Fruit fly (Drosophila melanogaster) whole organism, embryonic: Measurements from ENCODE around the gene CG15418.

Source experiments
- CG3163 ChIP-seq: fragments of 200-800 bp; sonication (Bioruptor generic); optimal IDR thresholded peaks from 3 replicates; lab custom pipeline; 2016; ENCODE audit warnings: missing biosample characterization, missing genetic modification characterization
- CG8089 ChIP-seq: fragments of 200-800 bp; sonication (Bioruptor generic); optimal IDR thresholded peaks from 3 replicates; lab custom pipeline; 2016; ENCODE audit warnings: missing biosample characterization, missing genetic modification characterization
- CG9797 ChIP-seq: fragments of 200-800 bp; sonication (Bioruptor generic); optimal IDR thresholded peaks from 3 replicates; lab custom pipeline; 2018; ENCODE audit warnings: missing biosample characterization, mild to moderate bottlenecking, missing genetic modification characterization
- Dfd ChIP-seq, 2 experiments: fragments of >200 bp; optimal IDR thresholded peaks; 2 replicates each; lab custom pipeline; 2017; ENCODE audit warnings: missing biosample characterization in 2 of 2, missing genetic modification characterization in 2 of 2
- gt ChIP-seq: fragments of 200-800 bp; sonication (Bioruptor generic); IDR thresholded peaks from 2 replicates; pipeline ENCODE4 v1.3.6; 2022; ENCODE audit warnings: missing biosample characterization, missing genetic modification characterization

- TF ChIP-seq gt (GFP tag; lab: Robert Waterston, UW) (no peak), CG9797 (GFP tag; lab: Kevin White, UChicago) (peak; percentile 44), CG8089 (peak; percentile 93), CG3163 (peak; percentile 55), Dfd (GFP tag; optimal IDR thresholded peaks at IDR 0.05; lab: Kevin White, UChicago) (no peak)
These were observed 7.3 kb upstream of the CG15418 start for dm6 chr2L:3628819-3629218.
